Worm (Caenorhabditis elegans) whole organism, young adult: Measurements from ENCODE around the gene Y41G9A.5.

Experiments
- D2030.7 ChIP-seq: fragments of 200-800 bp; sonication (Bioruptor generic); IDR thresholded peaks from 2 replicates; pipeline ENCODE4 v1.3.6; 2022; ENCODE audit warnings: missing genetic modification reagents, missing genetic modification characterization, missing compliant biosample characterization
- F10E7.11 ChIP-seq: sonication (generic microtip); optimal IDR thresholded peaks from 2 replicates; lab custom pipeline; 2017; ENCODE audit warnings: mild to moderate bottlenecking, missing genetic modification characterization, moderate library complexity, missing compliant biosample characterization
- F22D6.2 ChIP-seq: sonication (generic microtip); optimal IDR thresholded peaks from 2 replicates; lab custom pipeline; 2016; ENCODE audit warnings: mild to moderate bottlenecking, missing genetic modification characterization, missing compliant biosample characterization
- F23B12.7 ChIP-seq: sonication (generic microtip); optimal IDR thresholded peaks from 2 replicates; lab custom pipeline; 2017; ENCODE audit warnings: missing genetic modification characterization, mild to moderate bottlenecking, missing compliant biosample characterization, antibody characterized with exemption, moderate library complexity; ENCODE audit not compliant: insufficient read depth
- F33H1.4 ChIP-seq: fragments of 200-800 bp; sonication (Bioruptor generic); IDR thresholded peaks from 2 replicates; pipeline ENCODE4 v1.3.6; 2022; ENCODE audit warnings: missing genetic modification reagents, missing genetic modification characterization, missing compliant biosample characterization
- F52B5.7 ChIP-seq: sonication (generic microtip); optimal IDR thresholded peaks from 2 replicates; lab custom pipeline; 2016; ENCODE audit warnings: mild to moderate bottlenecking, missing genetic modification characterization, missing compliant biosample characterization
- K11D2.4 ChIP-seq: fragments of 200-800 bp; sonication (Bioruptor generic); IDR thresholded peaks from 2 replicates; pipeline ENCODE4 v1.3.6; 2022; ENCODE audit warnings: missing genetic modification reagents, missing genetic modification characterization, missing compliant biosample characterization
- Y53F4B.3 ChIP-seq: fragments of 200-800 bp; sonication (Bioruptor generic); IDR thresholded peaks from 2 replicates; pipeline ENCODE4 v1.3.6; 2022; ENCODE audit warnings: missing genetic modification reagents, missing genetic modification characterization, missing compliant biosample characterization
- Y53G8AR.9 ChIP-seq: fragments of 200-800 bp; sonication (Bioruptor generic); conservative IDR thresholded peaks from 2 replicates; pipeline ENCODE4 v1.3.6; 2022; ENCODE audit warnings: missing genetic modification reagents, missing genetic modification characterization, missing compliant biosample characterization
- Y56A3A.18 ChIP-seq: fragments of 200-800 bp; sonication (Bioruptor generic); IDR thresholded peaks from 2 replicates; pipeline ENCODE4 v1.3.6; 2022; ENCODE audit warnings: missing genetic modification reagents, missing genetic modification characterization, missing compliant biosample characterization
- athp-1 ChIP-seq: sonication (generic microtip); optimal IDR thresholded peaks from 2 replicates; lab custom pipeline; 2017; ENCODE audit warnings: mild to moderate bottlenecking, missing genetic modification characterization, missing compliant biosample characterization
- attf-3 ChIP-seq: fragments of 200-800 bp; sonication (Bioruptor generic); conservative IDR thresholded peaks from 2 replicates; pipeline ENCODE4 v1.3.6; 2022; ENCODE audit warnings: missing genetic modification reagents, missing genetic modification characterization, missing compliant biosample characterization
- bed-1 ChIP-seq: fragments of 200-800 bp; sonication (Bioruptor generic); IDR thresholded peaks from 2 replicates; pipeline ENCODE4 v1.3.6; 2022; ENCODE audit warnings: missing genetic modification reagents, missing genetic modification characterization, missing compliant biosample characterization
- ceh-40 ChIP-seq: fragments of 200-800 bp; sonication (Bioruptor generic); IDR thresholded peaks from 2 replicates; pipeline ENCODE4 v1.3.6; 2022; ENCODE audit warnings: missing genetic modification characterization, missing compliant biosample characterization
- die-1 ChIP-seq: sonication (generic microtip); optimal IDR thresholded peaks from 2 replicates; lab custom pipeline; 2016; ENCODE audit warnings: missing genotype, mild to moderate bottlenecking, missing genetic modification characterization, missing compliant biosample characterization
- dpl-1 ChIP-seq: fragments of 150-350 bp; optimal IDR thresholded peaks from 2 replicates; lab custom pipeline; 2014; ENCODE audit warnings: missing biosample characterization, missing genetic modification reagents, missing genetic modification characterization
- efl-1 ChIP-seq: fragments of 150-350 bp; optimal IDR thresholded peaks from 2 replicates; lab custom pipeline; 2014; ENCODE audit warnings: missing biosample characterization, missing genetic modification reagents, missing genetic modification characterization
- egl-18 ChIP-seq: fragments of 200-800 bp; sonication (Bioruptor generic); IDR thresholded peaks from 2 replicates; pipeline ENCODE4 v1.3.6; 2022; ENCODE audit warnings: missing genetic modification reagents, missing genetic modification characterization, missing compliant biosample characterization
- egrh-3 ChIP-seq: fragments of 200-800 bp; sonication (Bioruptor generic); IDR thresholded peaks from 2 replicates; pipeline ENCODE4 v1.3.6; 2022; ENCODE audit warnings: missing genetic modification reagents, missing genetic modification characterization, missing compliant biosample characterization
- ekl-4 ChIP-seq: fragments of 200-800 bp; sonication (Bioruptor generic); IDR thresholded peaks from 2 replicates; pipeline ENCODE4 v1.3.6; 2022; ENCODE audit warnings: missing genetic modification reagents, missing genetic modification characterization, missing compliant biosample characterization
- ets-4 ChIP-seq: fragments of 200-800 bp; sonication (Bioruptor generic); optimal IDR thresholded peaks from 2 replicates; lab custom pipeline; 2018; ENCODE audit warnings: mild to moderate bottlenecking, missing genetic modification characterization, missing compliant biosample characterization
- him-1 ChIP-seq: sonication (generic microtip); optimal IDR thresholded peaks from 2 replicates; lab custom pipeline; 2016; ENCODE audit warnings: missing genotype, missing genetic modification reagents, missing genetic modification characterization, missing compliant biosample characterization
- hlh-12 ChIP-seq: sonication (generic microtip); optimal IDR thresholded peaks from 2 replicates; lab custom pipeline; 2016; ENCODE audit warnings: missing genetic modification characterization, missing compliant biosample characterization
- hlh-26 ChIP-seq: fragments of 200-800 bp; sonication (Bioruptor generic); conservative IDR thresholded peaks from 2 replicates; pipeline ENCODE4 v1.3.6; 2022; ENCODE audit warnings: missing genetic modification reagents, missing genetic modification characterization, missing compliant biosample characterization
- hmg-1.2 ChIP-seq: fragments of 200-800 bp; sonication (Bioruptor generic); IDR thresholded peaks from 2 replicates; pipeline ENCODE4 v1.3.6; 2022; ENCODE audit warnings: missing genetic modification reagents, missing genetic modification characterization, missing compliant biosample characterization
- hsf-1 ChIP-seq: fragments of 200-800 bp; sonication (Bioruptor generic); IDR thresholded peaks from 2 replicates; pipeline ENCODE4 v1.3.6; 2022; ENCODE audit warnings: missing genetic modification reagents, missing genetic modification characterization, missing compliant biosample characterization
- lag-1 ChIP-seq: fragments of 200-800 bp; sonication (Bioruptor generic); IDR thresholded peaks from 2 replicates; pipeline ENCODE4 v1.3.6; 2022; ENCODE audit warnings: missing genetic modification reagents, missing genetic modification characterization, missing compliant biosample characterization
- let-526 ChIP-seq: fragments of 200-800 bp; sonication (Bioruptor generic); IDR thresholded peaks from 2 replicates; pipeline ENCODE4 v1.3.6; 2022; ENCODE audit warnings: missing genetic modification reagents, missing genetic modification characterization, missing compliant biosample characterization
- lin-26 ChIP-seq: fragments of 200-800 bp; sonication (Bioruptor generic); IDR thresholded peaks from 2 replicates; pipeline ENCODE4 v1.3.6; 2022; ENCODE audit warnings: missing genetic modification reagents, missing genetic modification characterization, missing compliant biosample characterization
- lin-35 ChIP-seq, 3 experiments: fragments of 150-350 bp in 2 of 3; sonication (generic microtip) in 1 of 3; optimal IDR thresholded peaks; 2 replicates each; lab custom pipeline; 2014 to 2018; ENCODE audit warnings: missing biosample characterization in 3 of 3, missing genetic modification characterization in 3 of 3, missing genetic modification reagents in 3 of 3
- lsy-27 ChIP-seq: sonication (generic microtip); optimal IDR thresholded peaks from 2 replicates; lab custom pipeline; 2017; ENCODE audit warnings: missing genetic modification characterization, mild to moderate bottlenecking, missing compliant biosample characterization, antibody characterized with exemption, missing genotype, borderline replicate concordance; ENCODE audit not compliant: insufficient read depth
- mel-28 ChIP-seq: sonication (generic microtip); optimal IDR thresholded peaks from 2 replicates; lab custom pipeline; 2016; ENCODE audit warnings: borderline replicate concordance, mild to moderate bottlenecking, missing genetic modification characterization, missing compliant biosample characterization
- mes-4 ChIP-seq: sonication (generic microtip); optimal IDR thresholded peaks from 2 replicates; lab custom pipeline; 2016; ENCODE audit warnings: missing genotype, missing genetic modification characterization, missing compliant biosample characterization
- nfyb-1 ChIP-seq: fragments of 200-800 bp; sonication (Bioruptor generic); IDR thresholded peaks from 2 replicates; pipeline ENCODE4 v1.3.6; 2022; ENCODE audit warnings: missing genetic modification reagents, missing genetic modification characterization, missing compliant biosample characterization
- nhr-27 ChIP-seq: fragments of 200-800 bp; sonication (Bioruptor generic); optimal IDR thresholded peaks from 2 replicates; lab custom pipeline; 2018; ENCODE audit warnings: mild to moderate bottlenecking, missing genetic modification characterization, moderate library complexity, missing compliant biosample characterization
- nhr-80 ChIP-seq: sonication (generic microtip); optimal IDR thresholded peaks from 2 replicates; lab custom pipeline; 2016; ENCODE audit warnings: missing genetic modification characterization, missing compliant biosample characterization
- nhr-90 ChIP-seq: sonication (generic microtip); optimal IDR thresholded peaks from 2 replicates; lab custom pipeline; 2016; ENCODE audit warnings: missing genotype, mild to moderate bottlenecking, missing genetic modification characterization, missing compliant biosample characterization
- pbrm-1 ChIP-seq: fragments of 200-800 bp; sonication (Bioruptor generic); IDR thresholded peaks from 2 replicates; pipeline ENCODE4 v1.3.6; 2022; ENCODE audit warnings: missing genetic modification reagents, missing genetic modification characterization, missing compliant biosample characterization
- sdz-38 ChIP-seq: sonication (generic microtip); optimal IDR thresholded peaks from 2 replicates; lab custom pipeline; 2016; ENCODE audit warnings: missing genotype, missing genetic modification characterization, missing compliant biosample characterization
- sea-2 ChIP-seq: fragments of 200-800 bp; sonication (Bioruptor generic); IDR thresholded peaks from 2 replicates; pipeline ENCODE4 v1.3.6; 2022; ENCODE audit warnings: missing genetic modification characterization, missing compliant biosample characterization
- snpc-1.1 ChIP-seq: sonication (generic microtip); optimal IDR thresholded peaks from 2 replicates; lab custom pipeline; 2017; ENCODE audit warnings: missing genetic modification characterization, mild to moderate bottlenecking, missing compliant biosample characterization, antibody characterized with exemption, moderate library complexity, missing genotype, missing genetic modification reagents; ENCODE audit not compliant: insufficient read depth
- somi-1 ChIP-seq: fragments of 200-800 bp; sonication (Bioruptor generic); optimal IDR thresholded peaks from 2 replicates; lab custom pipeline; 2018; ENCODE audit warnings: mild to moderate bottlenecking, missing genetic modification characterization, missing compliant biosample characterization
- sptf-2 ChIP-seq: fragments of 200-800 bp; sonication (Bioruptor generic); optimal IDR thresholded peaks from 2 replicates; lab custom pipeline; 2018; ENCODE audit warnings: mild to moderate bottlenecking, missing genetic modification characterization, missing compliant biosample characterization
- tbp1 ChIP-seq: fragments of 200-800 bp; sonication (Bioruptor generic); optimal IDR thresholded peaks from 2 replicates; lab custom pipeline; 2018; ENCODE audit warnings: mild to moderate bottlenecking, missing genetic modification characterization, missing compliant biosample characterization
- tbx-9 ChIP-seq: sonication (generic microtip); optimal IDR thresholded peaks from 2 replicates; lab custom pipeline; 2016; ENCODE audit warnings: borderline replicate concordance, missing genetic modification characterization, inconsistent platforms, missing compliant biosample characterization
- tlf-1 ChIP-seq: fragments of 200-800 bp; sonication (Bioruptor generic); optimal IDR thresholded peaks from 2 replicates; lab custom pipeline; 2018; ENCODE audit warnings: mild to moderate bottlenecking, missing genetic modification characterization, missing compliant biosample characterization
- ztf-22 ChIP-seq: fragments of 200-800 bp; sonication (Bioruptor generic); optimal IDR thresholded peaks from 2 replicates; lab custom pipeline; 2018; ENCODE audit warnings: mild to moderate bottlenecking, missing genetic modification characterization, moderate library complexity, missing compliant biosample characterization
- ztf-25 ChIP-seq: fragments of 200-800 bp; sonication (Bioruptor generic); IDR thresholded peaks from 2 replicates; pipeline ENCODE4 v1.3.6; 2022; ENCODE audit warnings: missing genetic modification reagents, missing genetic modification characterization, missing compliant biosample characterization

Gene Y41G9A.5

ce11 chrX:2971542-2971988, 25.1 kb downstream of the Y41G9A.5 start (continued):
- TF ChIP-seq mes-4 (tag; lab: Kevin White, UChicago) (no peak), hlh-26 (GFP tag; lab: Robert Waterston, UW) (no peak), sptf-2 (GFP tag; lab: Kevin White, UChicago) (no peak), lsy-27 (tag; lab: Kevin White, UChicago) (no peak), nhr-90 (peak; percentile 76), ztf-22 (GFP tag; lab: Kevin White, UChicago) (peak; percentile 43), him-1 (tag; lab: Kevin White, UChicago) (no peak), nhr-27 (tag; lab: Kevin White, UChicago) (no peak), let-526 (GFP tag; lab: Robert Waterston, UW) (peak; percentile 93; the same call in 1 of the 2 replicates), ekl-4 (GFP tag; lab: Robert Waterston, UW) (peak; percentile 92), die-1 (tag; lab: Kevin White, UChicago) (no peak), lin-26 (GFP tag; lab: Robert Waterston, UW) (peak; percentile 80), lin-35 (GFP tag; optimal IDR thresholded peaks at IDR 0.05; lab: Kevin White, UChicago) (peak in 1 of 3 experiments; percentile 71), Y53G8AR.9 (peak; percentile 74), hlh-12 (tag; lab: Kevin White, UChicago) (no peak), attf-3 (GFP tag; lab: Robert Waterston, UW) (no peak), sdz-38 (no peak), ets-4 (GFP tag; lab: Kevin White, UChicago) (peak; percentile 77), tlf-1 (GFP tag; lab: Kevin White, UChicago) (peak; percentile 86), Y56A3A.18 (GFP tag; lab: Robert Waterston, UW) (peak; percentile 35; the same call in 1 of the 2 replicates), somi-1 (GFP tag; lab: Kevin White, UChicago) (peak; percentile 84), ceh-40 (GFP tag; lab: Robert Waterston, UW) (no peak; the same call in 1 of the 2 replicates), athp-1 (tag; lab: Kevin White, UChicago) (peak; percentile 66), D2030.7 (GFP tag; lab: Robert Waterston, UW) (no peak), ztf-25 (no peak), hmg-1.2 (peak; percentile 52; the same call in 1 of the 2 replicates), snpc-1.1 (tag; lab: Kevin White, UChicago) (no peak), lag-1 (GFP tag; lab: Robert Waterston, UW) (no peak; the same call in 1 of the 2 replicates), egl-18 (GFP tag; lab: Robert Waterston, UW) (peak; percentile 70; the same call in 1 of the 2 replicates), F52B5.7 (peak; percentile 40), mel-28 (tag; lab: Kevin White, UChicago) (no peak), F10E7.11 (tag; lab: Kevin White, UChicago) (peak; percentile 8), K11D2.4 (GFP tag; lab: Robert Waterston, UW) (peak; percentile 92), egrh-3 (GFP tag; lab: Robert Waterston, UW) (peak; percentile 61; the same call in 1 of the 2 replicates), tbx-9 (tag; lab: Kevin White, UChicago) (no peak), nfyb-1 (peak; percentile 94), dpl-1 (no peak), F23B12.7 (tag; lab: Kevin White, UChicago) (no peak), tbp1 (GFP tag; lab: Kevin White, UChicago) (peak; percentile 63), efl-1 (GFP tag; lab: Kevin White, UChicago) (no peak), nhr-80 (tag; lab: Kevin White, UChicago) (peak; percentile 61), bed-1 (GFP tag; lab: Robert Waterston, UW) (0 out of 2 replicates have a peak, but pooled peaks have one; percentile 72), Y53F4B.3 (GFP tag; lab: Robert Waterston, UW) (no peak), hsf-1 (peak; percentile 91), pbrm-1 (GFP tag; lab: Robert Waterston, UW) (peak; percentile 83), F33H1.4 (GFP tag; lab: Robert Waterston, UW) (peak; percentile 25; the same call in 1 of the 2 replicates), F22D6.2 (no peak), sea-2 (GFP tag; lab: Robert Waterston, UW) (peak; percentile 66; the same call in 1 of the 2 replicates)
